Worm (Caenorhabditis elegans): Measurements from ENCODE around the gene C08F1.12.

Gene C08F1.12

ce11 chrII:1816053-1816452 is 9.8 kb upstream of the C08F1.12 start (continued):
- TF ChIP-seq madf-5 (GFP tag; IDR thresholded peaks at IDR 0.05) = no peak

- no peak for TF ChIP-seq ceh-44 (GFP tag; IDR thresholded peaks at IDR 0.05)
- no peak for TF ChIP-seq set-16 (GFP tag; IDR thresholded peaks at IDR 0.05)
- TF ChIP-seq nhr-48 (tag; optimal IDR thresholded peaks at IDR 0.05) = no peak
- TF ChIP-seq mdt-29 (GFP tag; IDR thresholded peaks at IDR 0.05) = no peak
- no peak for TF ChIP-seq F26F4.8 (GFP tag; conservative IDR thresholded peaks at IDR 0.05)
- no peak for TF ChIP-seq nhr-11 (tag; optimal IDR thresholded peaks at IDR 0.05)
- no peak for TF ChIP-seq daf-12 (tag; optimal IDR thresholded peaks at IDR 0.05)
- TF ChIP-seq ama-1 (optimal IDR thresholded peaks at IDR 0.05) = no peak
- no peak for TF ChIP-seq lsy-2 (tag; optimal IDR thresholded peaks at IDR 0.05)
- TF ChIP-seq spr-1 (tag; optimal IDR thresholded peaks at IDR 0.05) = no peak
- TF ChIP-seq arid-1 (GFP tag; conservative IDR thresholded peaks at IDR 0.05) = no peak
- TF ChIP-seq daf-8 (GFP tag; IDR thresholded peaks at IDR 0.05) = no peak
- TF ChIP-seq nhr-25 (tag; optimal IDR thresholded peaks at IDR 0.05; ENCODE audit: borderline replicate concordance, insufficient read depth) = no peak
- no peak for TF ChIP-seq F37D6.2 (tag; optimal IDR thresholded peaks at IDR 0.05)
- TF ChIP-seq pqm-1 (tag; optimal IDR thresholded peaks at IDR 0.05) = no peak
- TF ChIP-seq mxl-2 (GFP tag; conservative IDR thresholded peaks at IDR 0.05) = no peak
- no peak for TF ChIP-seq T26A8.4 (GFP tag; IDR thresholded peaks at IDR 0.05)
- no peak for TF ChIP-seq dmd-6 (GFP tag; IDR thresholded peaks at IDR 0.05)
- TF ChIP-seq lin-39 (tag; optimal IDR thresholded peaks at IDR 0.05) = no peak
These were observed 2.0 kb upstream of the C08F1.12 start, which contains the start of gene C08F1.8 for ce11 chrII:1808217-1808616. TSS of gene C08F1.8 (minus strand) at chrII:1808317.

ce11 chrII:1788087-1788486 is 18.2 kb downstream of the C08F1.12 start, which contains the start of the genes C08F1.6 and fbxb-13:
TSS of gene C08F1.6 (minus strand) at chrII:1788187.
TSS of gene fbxb-13 (plus strand) at chrII:1788277.
- TF ChIP-seq lsy-2 (tag; optimal IDR thresholded peaks at IDR 0.05) = no peak
- TF ChIP-seq ztf-11 (tag; optimal IDR thresholded peaks at IDR 0.05) = no peak
- no peak for TF ChIP-seq ceh-82 (tag; optimal IDR thresholded peaks at IDR 0.05)
- no peak for TF ChIP-seq pha-4 (GFP tag; IDR thresholded peaks at IDR 0.05)
- no peak for TF ChIP-seq pha-4 (tag; optimal IDR thresholded peaks at IDR 0.05)
- TF ChIP-seq F44E2.7 (GFP tag; IDR thresholded peaks at IDR 0.05) = no peak
- TF ChIP-seq rbr-2 (tag; optimal IDR thresholded peaks at IDR 0.05) = no peak
- no peak for TF ChIP-seq egl-27 (tag; optimal IDR thresholded peaks at IDR 0.05)
- no peak for TF ChIP-seq mes-2 (tag; optimal IDR thresholded peaks at IDR 0.05; ENCODE audit: poor library complexity, severe bottlenecking)
- TF ChIP-seq lin-38 (GFP tag; IDR thresholded peaks at IDR 0.05) = no peak
- no peak for TF ChIP-seq dmd-6 (GFP tag; IDR thresholded peaks at IDR 0.05)
- no peak for TF ChIP-seq R02D3.7 (tag; optimal IDR thresholded peaks at IDR 0.05)
- TF ChIP-seq saeg-2 (GFP tag; IDR thresholded peaks at IDR 0.05) = no peak
- TF ChIP-seq duxl-1 (tag; optimal IDR thresholded peaks at IDR 0.05; ENCODE audit: poor library complexity) = no peak
- TF ChIP-seq zip-11 (GFP tag; IDR thresholded peaks at IDR 0.05) = no peak
- TF ChIP-seq daf-19 (GFP tag; conservative IDR thresholded peaks at IDR 0.05) = no peak
- no peak for TF ChIP-seq cey-2 (tag; optimal IDR thresholded peaks at IDR 0.05; ENCODE audit: borderline replicate concordance, insufficient read depth)
- no peak for TF ChIP-seq dmd-9 (GFP tag; IDR thresholded peaks at IDR 0.05)
- TF ChIP-seq ces-1 (GFP tag; optimal IDR thresholded peaks at IDR 0.05) = no peak

ce11 chrII:1787208-1787607 is 19.1 kb downstream of the C08F1.12 start:
- TF ChIP-seq daf-12 (tag; optimal IDR thresholded peaks at IDR 0.05) (no peak), unc-39 (tag; optimal IDR thresholded peaks at IDR 0.05) (no peak), nhr-11 (tag; optimal IDR thresholded peaks at IDR 0.05) (no peak), duxl-1 (tag; optimal IDR thresholded peaks at IDR 0.05; ENCODE audit: poor library complexity) (no peak), daf-19 (GFP tag; conservative IDR thresholded peaks at IDR 0.05) (no peak), unc-62 (GFP tag; optimal IDR thresholded peaks at IDR 0.05 in 1 of 2) (peak in 1 of 2 experiments; percentile 97), unc-62 (tag; optimal IDR thresholded peaks at IDR 0.05) (no peak), nhr-237 (tag; optimal IDR thresholded peaks at IDR 0.05) (no peak), ces-1 (GFP tag; optimal IDR thresholded peaks at IDR 0.05) (no peak), nhr-77 (tag; optimal IDR thresholded peaks at IDR 0.05) (no peak)

Measured in whole organism, L4 larva.